Worm (Caenorhabditis elegans) whole organism, L4 larva: ENCODE measurements around the gene clec-238.

Source experiments
- Y75B8A.6 ChIP-seq: fragments of 200-800 bp; sonication (Bioruptor generic); IDR thresholded peaks from 2 replicates; pipeline ENCODE4 v1.3.6; 2022; ENCODE audit warnings: missing genetic modification reagents, missing genetic modification characterization, missing compliant biosample characterization
- ama-1 ChIP-seq: fragments of 150-350 bp; optimal IDR thresholded peaks from 2 replicates; lab custom pipeline; 2014; ENCODE audit warnings: inconsistent platforms, mixed read lengths
- ceh-20 ChIP-seq: fragments of 200-800 bp; sonication (Bioruptor generic); IDR thresholded peaks from 2 replicates; pipeline ENCODE4 v1.3.6; 2022; ENCODE audit warnings: missing genetic modification reagents, missing genetic modification characterization, missing compliant biosample characterization
- ceh-82 ChIP-seq: sonication (generic microtip); optimal IDR thresholded peaks from 2 replicates; lab custom pipeline; 2017; ENCODE audit warnings: missing biosample characterization, missing genetic modification characterization
- lir-3 ChIP-seq: sonication (generic microtip); optimal IDR thresholded peaks from 2 replicates; lab custom pipeline; 2016; ENCODE audit warnings: mild to moderate bottlenecking, missing genetic modification characterization, missing compliant biosample characterization
- nhr-25 ChIP-seq: sonication (generic microtip); optimal IDR thresholded peaks from 2 replicates; lab custom pipeline; 2017; ENCODE audit warnings: missing genetic modification characterization, mild to moderate bottlenecking, missing compliant biosample characterization, antibody characterized with exemption, moderate library complexity, borderline replicate concordance; ENCODE audit not compliant: insufficient read depth
- pha-4 ChIP-seq, 2 experiments: fragments of 150-350 bp in 1 of 2; fragments of 200-800 bp in 1 of 2; sonication (Bioruptor generic) in 1 of 2; IDR thresholded peaks in 1 of 2; optimal IDR thresholded peaks in 1 of 2; 2 replicates each; pipeline versions ENCODE4 v1.3.6 to Lab custom; 2014 to 2022; ENCODE audit warnings: missing genetic modification characterization in 2 of 2, missing genetic modification reagents in 2 of 2, missing biosample characterization in 1 of 2, missing compliant biosample characterization in 1 of 2
- pqm-1 ChIP-seq: sonication (generic microtip); optimal IDR thresholded peaks from 2 replicates; lab custom pipeline; 2017; ENCODE audit warnings: missing biosample characterization, missing genetic modification characterization
- unc-62 ChIP-seq, 3 experiments: fragments of 150-350 bp in 1 of 3; sonication (generic microtip); optimal IDR thresholded peaks in 2 of 3; peaks in 1 of 3; 1 replicate in 1 of 3; 2 replicates in 2 of 3; lab custom pipeline; 2014 to 2017; ENCODE audit warnings: missing biosample characterization in 3 of 3, missing genetic modification characterization in 3 of 3, missing genetic modification reagents in 3 of 3, missing genotype in 1 of 3

ce11 chrV:16950036-16950435, 1.6 kb upstream of the clec-238 start:
- TF ChIP-seq pha-4 (GFP tag; IDR thresholded peaks at IDR 0.05; lab: Robert Waterston, UW) (no peak), pha-4 (tag; optimal IDR thresholded peaks at IDR 0.05; lab: Kevin White, UChicago) (no peak), lir-3 (tag; lab: Kevin White, UChicago) (no peak), ceh-82 (tag; lab: Kevin White, UChicago) (no peak), Y75B8A.6 (GFP tag; lab: Robert Waterston, UW) (no peak), ama-1 (lab: Kevin White, UChicago) (no peak), ceh-20 (GFP tag; lab: Robert Waterston, UW) (no peak), pqm-1 (tag; lab: Kevin White, UChicago) (no peak), unc-62 (GFP tag; optimal IDR thresholded peaks at IDR 0.05 in 1 of 2; lab: Kevin White, UChicago) (no peak), unc-62 (tag; optimal IDR thresholded peaks at IDR 0.05; lab: Kevin White, UChicago) (no peak), nhr-25 (tag; lab: Kevin White, UChicago) (no peak)
